Worm (Caenorhabditis elegans) whole organism, early embryonic: ENCODE data around the gene B0496.2.

Experiments used
- B0310.2 ChIP-seq: sonication (generic microtip); optimal IDR thresholded peaks from 2 replicates; lab custom pipeline; 2016; ENCODE audit warnings: mild to moderate bottlenecking, missing genetic modification characterization, missing compliant biosample characterization
- F13C5.2 ChIP-seq: sonication (generic microtip); optimal IDR thresholded peaks from 2 replicates; lab custom pipeline; 2017; ENCODE audit warnings: mild to moderate bottlenecking, missing genetic modification characterization, inconsistent platforms, missing compliant biosample characterization
- aly-1 ChIP-seq: sonication (generic microtip); optimal IDR thresholded peaks from 2 replicates; lab custom pipeline; 2016; ENCODE audit warnings: missing genetic modification characterization, missing compliant biosample characterization
- ama-1 ChIP-seq: fragments of 150-350 bp; optimal IDR thresholded peaks from 2 replicates; lab custom pipeline; 2014
- ceh-13 ChIP-seq: fragments of 200-800 bp; sonication (Bioruptor generic); optimal IDR thresholded peaks from 2 replicates; lab custom pipeline; 2018; ENCODE audit warnings: mild to moderate bottlenecking, missing genetic modification characterization, missing compliant biosample characterization
- ceh-36 ChIP-seq: sonication (generic microtip); optimal IDR thresholded peaks from 2 replicates; lab custom pipeline; 2016; ENCODE audit warnings: missing genetic modification characterization, inconsistent platforms, missing compliant biosample characterization
- ets-7 ChIP-seq: sonication (generic microtip); optimal IDR thresholded peaks from 2 replicates; lab custom pipeline; 2016; ENCODE audit warnings: missing genotype, missing genetic modification characterization, missing compliant biosample characterization
- flt-1 ChIP-seq: fragments of 200-800 bp; sonication (Bioruptor generic); IDR thresholded peaks from 2 replicates; pipeline ENCODE4 v1.3.6; 2022; ENCODE audit warnings: missing genetic modification characterization, missing compliant biosample characterization
- hmbx-1 ChIP-seq: sonication (generic microtip); optimal IDR thresholded peaks from 2 replicates; lab custom pipeline; 2016; ENCODE audit warnings: mild to moderate bottlenecking, missing genetic modification characterization, missing compliant biosample characterization
- hmg-4 ChIP-seq: fragments of 200-800 bp; sonication (Bioruptor generic); optimal IDR thresholded peaks from 2 replicates; lab custom pipeline; 2018; ENCODE audit warnings: mild to moderate bottlenecking, missing genetic modification characterization, missing compliant biosample characterization
- hnd-1 ChIP-seq: sonication (generic microtip); optimal IDR thresholded peaks from 2 replicates; lab custom pipeline; 2016; ENCODE audit warnings: missing genetic modification characterization, missing compliant biosample characterization
- pes-1 ChIP-seq: fragments of 200-800 bp; sonication (Bioruptor generic); IDR thresholded peaks from 2 replicates; pipeline ENCODE4 v1.3.6; 2022; ENCODE audit warnings: missing genetic modification reagents, missing genetic modification characterization, missing compliant biosample characterization
- scrt-1 ChIP-seq: fragments of 200-800 bp; sonication (Bioruptor generic); IDR thresholded peaks from 2 replicates; pipeline ENCODE4 v1.3.6; 2022; ENCODE audit warnings: missing genetic modification characterization, missing compliant biosample characterization
- sea-1 ChIP-seq: fragments of 200-800 bp; sonication (Bioruptor generic); conservative IDR thresholded peaks from 2 replicates; pipeline ENCODE4 v1.3.6; 2022; ENCODE audit warnings: missing genetic modification characterization, missing compliant biosample characterization
- tbx-11 ChIP-seq: fragments of 200-800 bp; sonication (Bioruptor generic); IDR thresholded peaks from 2 replicates; pipeline ENCODE4 v1.3.6; 2022; ENCODE audit warnings: missing genetic modification characterization, missing compliant biosample characterization
- tbx-37 ChIP-seq: fragments of 200-800 bp; sonication (Bioruptor generic); conservative IDR thresholded peaks from 2 replicates; pipeline ENCODE4 v1.3.6; 2022; ENCODE audit warnings: missing genetic modification reagents, missing genetic modification characterization, missing compliant biosample characterization
- tra-4 ChIP-seq: sonication (generic microtip); optimal IDR thresholded peaks from 2 replicates; lab custom pipeline; 2017; ENCODE audit warnings: missing genetic modification characterization, missing compliant biosample characterization

The B0496.2 gene

ce11 chrIV:7454890-7455289 is 7.2 kb downstream of the B0496.2 start:
- TF ChIP-seq tra-4 (tag; lab: Kevin White, UChicago) = no peak
- TF ChIP-seq hmbx-1 = no peak
- TF ChIP-seq hmg-4 = no peak
- TF ChIP-seq B0310.2 (tag; lab: Kevin White, UChicago) = no peak
- TF ChIP-seq tbx-11 (GFP tag; lab: Robert Waterston, UW) = no peak
- no peak for TF ChIP-seq hnd-1

ce11 chrIV:7456225-7456624 is 8.6 kb downstream of the B0496.2 start, which contains the start of gene F13B6.1:
Gene F13B6.1 (plus strand): TSS chrIV:7456525.
- TF ChIP-seq hmbx-1 = no peak
- TF ChIP-seq F13C5.2 (tag; lab: Kevin White, UChicago) = no peak
- no peak for TF ChIP-seq scrt-1
- TF ChIP-seq ceh-36 = no peak
- TF ChIP-seq hnd-1 = no peak
- no peak for TF ChIP-seq ceh-13 (GFP tag; lab: Kevin White, UChicago)
- TF ChIP-seq tbx-11 (GFP tag; lab: Robert Waterston, UW) = no peak
- TF ChIP-seq tra-4 (tag; lab: Kevin White, UChicago) = no peak
- TF ChIP-seq tbx-37 = no peak
- no peak for TF ChIP-seq ets-7 (tag; lab: Kevin White, UChicago)
- no peak for TF ChIP-seq hmg-4
- no peak for TF ChIP-seq B0310.2 (tag; lab: Kevin White, UChicago)

- TF ChIP-seq sea-1 (GFP tag; lab: Robert Waterston, UW) (no peak), hnd-1 (no peak), B0310.2 (tag; lab: Kevin White, UChicago) (no peak), hmg-4 (no peak), pes-1 (GFP tag; lab: Robert Waterston, UW) (no peak), ama-1 (no peak), aly-1 (tag; lab: Kevin White, UChicago) (no peak), ceh-36 (no peak)
Observed at ce11 chrIV:7460225-7460624, 12.6 kb downstream of the B0496.2 start, which contains the start of gene F13B6.2. Gene F13B6.2 (minus strand): TSS chrIV:7460325.

- no peak for TF ChIP-seq pes-1 (GFP tag; lab: Robert Waterston, UW)
- TF ChIP-seq tbx-11 (GFP tag; lab: Robert Waterston, UW) = no peak
- no peak for TF ChIP-seq ceh-36
- TF ChIP-seq hmg-4 = no peak
- TF ChIP-seq sea-1 (GFP tag; lab: Robert Waterston, UW) = no peak
- no peak for TF ChIP-seq ama-1
- no peak for TF ChIP-seq B0310.2 (tag; lab: Kevin White, UChicago)
- no peak for TF ChIP-seq hmbx-1
- TF ChIP-seq F13C5.2 (tag; lab: Kevin White, UChicago) = no peak
- TF ChIP-seq ets-7 (tag; lab: Kevin White, UChicago) = no peak
- TF ChIP-seq tbx-37 = no peak
- TF ChIP-seq ceh-13 (GFP tag; lab: Kevin White, UChicago) = no peak
- no peak for TF ChIP-seq aly-1 (tag; lab: Kevin White, UChicago)
- no peak for TF ChIP-seq hnd-1
- no peak for TF ChIP-seq flt-1 (GFP tag; lab: Robert Waterston, UW)
- TF ChIP-seq tra-4 (tag; lab: Kevin White, UChicago) = no peak
Observed at ce11 chrIV:7465857-7466256, 18.2 kb downstream of the B0496.2 start, which contains the start of gene F13B6.3. Gene F13B6.3 (minus strand): TSS chrIV:7465957.

ce11 chrIV:7467170-7467569 is 19.5 kb downstream of the B0496.2 start:
- no peak for TF ChIP-seq B0310.2 (tag; lab: Kevin White, UChicago)
- no peak for TF ChIP-seq sea-1 (GFP tag; lab: Robert Waterston, UW)
- no peak for TF ChIP-seq ceh-13 (GFP tag; lab: Kevin White, UChicago)
- TF ChIP-seq ama-1 = no peak
- TF ChIP-seq F13C5.2 (tag; lab: Kevin White, UChicago) = no peak
- TF ChIP-seq tbx-11 (GFP tag; lab: Robert Waterston, UW) = no peak
- no peak for TF ChIP-seq ets-7 (tag; lab: Kevin White, UChicago)
- TF ChIP-seq scrt-1 = no peak
- no peak for TF ChIP-seq hnd-1
- no peak for TF ChIP-seq aly-1 (tag; lab: Kevin White, UChicago)
- TF ChIP-seq tra-4 (tag; lab: Kevin White, UChicago) = no peak

ce11 chrIV:7468638-7469037 is 21.0 kb downstream of the B0496.2 start:
- TF ChIP-seq tbx-37 = no peak
- no peak for TF ChIP-seq sea-1 (GFP tag; lab: Robert Waterston, UW)
- no peak for TF ChIP-seq ceh-36
- no peak for TF ChIP-seq ceh-13 (GFP tag; lab: Kevin White, UChicago)
- no peak for TF ChIP-seq scrt-1
- no peak for TF ChIP-seq hmbx-1
- TF ChIP-seq pes-1 (GFP tag; lab: Robert Waterston, UW) = no peak
- TF ChIP-seq flt-1 (GFP tag; lab: Robert Waterston, UW) = no peak
- TF ChIP-seq B0310.2 (tag; lab: Kevin White, UChicago) = no peak
- TF ChIP-seq F13C5.2 (tag; lab: Kevin White, UChicago) = no peak
- TF ChIP-seq ama-1 = no peak
- TF ChIP-seq hnd-1 = no peak
- no peak for TF ChIP-seq hmg-4
- no peak for TF ChIP-seq aly-1 (tag; lab: Kevin White, UChicago)
- TF ChIP-seq ets-7 (tag; lab: Kevin White, UChicago) = no peak
- TF ChIP-seq tbx-11 (GFP tag; lab: Robert Waterston, UW) = no peak
- TF ChIP-seq tra-4 (tag; lab: Kevin White, UChicago) = no peak

ce11 chrIV:7469782-7470413 is 22.2 kb downstream of the B0496.2 start, which contains the start of gene F55G1.7:
Gene F55G1.7 (minus strand): TSS chrIV:7469832.
- no peak for TF ChIP-seq ceh-13 (GFP tag; lab: Kevin White, UChicago)
- TF ChIP-seq ama-1 = no peak
- TF ChIP-seq sea-1 (GFP tag; lab: Robert Waterston, UW) = no peak
- TF ChIP-seq ceh-36 = no peak
- no peak for TF ChIP-seq flt-1 (GFP tag; lab: Robert Waterston, UW)
- no peak for TF ChIP-seq hmbx-1
- TF ChIP-seq pes-1 (GFP tag; lab: Robert Waterston, UW) = no peak
- TF ChIP-seq ets-7 (tag; lab: Kevin White, UChicago) = no peak
